Fruit fly (Drosophila melanogaster) Kc167 (cell line): ENCODE data around the gene shakB.

Experiments
- Myc ChIP-seq: fragments of >200 bp; optimal IDR thresholded peaks from 2 replicates; lab custom pipeline; 2017; ENCODE audit warnings: missing external identifiers
- Sin3A ChIP-seq: fragments of >200 bp; optimal IDR thresholded peaks from 2 replicates; lab custom pipeline; 2018; ENCODE audit warnings: missing external identifiers
- h ChIP-seq: fragments of >200 bp; optimal IDR thresholded peaks from 3 replicates; lab custom pipeline; 2018; ENCODE audit warnings: missing external identifiers
- insv ChIP-seq: fragments of >200 bp; optimal IDR thresholded peaks from 3 replicates; lab custom pipeline; 2018; ENCODE audit warnings: missing external identifiers
- psq ChIP-seq: fragments of >200 bp; optimal IDR thresholded peaks from 2 replicates; lab custom pipeline; 2017; ENCODE audit warnings: missing external identifiers
- ttk ChIP-seq: sonication (Bioruptor generic); optimal IDR thresholded peaks from 2 replicates; lab custom pipeline; 2017; ENCODE audit warnings: missing external identifiers

The shakB gene

dm6 chrX:20826147-20826546 is 100.7 kb downstream of the shakB start:
- TF ChIP-seq Myc (lab: Kevin White, UChicago) (no peak), Sin3A (lab: Kevin White, UChicago) (no peak), ttk (no peak), psq (lab: Kevin White, UChicago) (no peak), insv (lab: Kevin White, UChicago) (no peak)

DNA sequence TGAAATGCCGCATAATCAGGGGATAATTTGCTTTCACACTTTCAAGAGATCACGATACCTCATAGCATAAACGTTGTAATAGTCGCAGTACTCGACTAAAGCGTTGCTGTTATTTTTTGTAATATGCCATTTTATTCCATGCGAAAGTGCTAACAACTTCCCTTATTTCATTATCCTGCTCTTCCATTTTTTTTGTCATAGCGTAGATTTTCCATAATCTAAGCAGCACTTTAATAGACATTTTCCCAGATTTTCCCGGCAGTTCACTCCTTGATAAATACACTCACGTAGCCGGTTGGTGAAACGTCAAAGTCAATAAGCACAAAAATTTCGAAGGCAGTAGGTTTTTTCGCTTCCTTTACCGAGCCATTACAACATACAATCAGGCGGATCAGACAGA is 105.0 kb downstream of the shakB start, which contains the start of gene CG15450:
Gene CG15450 (plus strand): TSS at position 301 of the 400 bp plus-strand sequence.
- TF ChIP-seq Myc (lab: Kevin White, UChicago) (no peak), psq (lab: Kevin White, UChicago) (no peak), Sin3A (lab: Kevin White, UChicago) (no peak), ttk (no peak)

DNA sequence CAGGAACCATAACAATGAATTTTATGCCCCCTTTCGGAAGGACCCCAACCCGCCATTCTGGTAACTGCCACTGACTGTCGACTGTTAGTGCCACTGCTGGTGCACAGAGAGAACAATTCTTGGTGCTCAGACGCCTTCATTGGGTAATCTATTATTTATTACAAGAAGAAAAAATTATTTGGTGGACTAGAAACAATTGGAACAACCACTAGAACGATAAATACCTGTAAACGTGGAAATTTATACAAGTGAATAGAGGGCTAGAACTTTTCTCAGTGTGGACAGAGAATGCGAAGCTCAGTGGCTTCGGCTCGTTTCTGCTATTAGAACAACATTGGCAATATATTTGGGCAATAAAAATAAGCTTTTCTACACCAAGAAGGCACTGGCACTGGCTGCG is 129.4 kb downstream of the shakB start:
- TF ChIP-seq ttk (no peak), Myc (lab: Kevin White, UChicago) (no peak), h (no peak), Sin3A (lab: Kevin White, UChicago) (no peak), insv (lab: Kevin White, UChicago) (no peak), psq (lab: Kevin White, UChicago) (no peak)

- no peak for TF ChIP-seq insv (lab: Kevin White, UChicago)
Observed at dm6 chrX:20781120-20781519, 145.7 kb downstream of the shakB start, which contains the start of gene CG32507. TSS of gene CG32507 (minus strand) at chrX:20781220.

DNA sequence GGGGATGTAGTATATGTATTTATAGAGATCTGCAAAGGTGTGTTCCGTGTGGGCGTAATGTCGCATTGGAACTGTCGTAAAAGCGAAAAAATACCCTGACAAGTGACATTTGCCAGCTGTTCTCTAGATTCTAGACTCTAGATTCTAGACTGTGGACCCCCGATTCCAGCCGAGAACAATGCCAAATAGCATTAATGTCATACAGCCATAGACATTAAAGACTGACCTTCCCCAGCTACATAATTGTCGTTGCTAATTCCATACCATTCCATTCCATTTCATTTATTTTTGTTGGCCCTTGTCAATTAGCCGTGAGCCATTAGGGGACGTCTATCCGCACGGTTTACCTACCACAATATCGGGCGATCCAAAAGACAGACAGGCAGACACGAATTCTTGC is 150.6 kb downstream of the shakB start:
- TF ChIP-seq insv (lab: Kevin White, UChicago) (no peak), h (no peak), Myc (lab: Kevin White, UChicago) (no peak), Sin3A (lab: Kevin White, UChicago) (no peak), psq (lab: Kevin White, UChicago) (no peak), ttk (no peak)

dm6 chrX:20760444-20760843 is 166.4 kb downstream of the shakB start:
- TF ChIP-seq h (peak; percentile 69), psq (lab: Kevin White, UChicago) (no peak)

dm6 chrX:20756938-20757337 is 169.9 kb downstream of the shakB start:
- no peak for TF ChIP-seq insv (lab: Kevin White, UChicago)

dm6 chrX:20756447-20756846 is 170.4 kb downstream of the shakB start:
- TF ChIP-seq Sin3A (lab: Kevin White, UChicago) (no peak), insv (lab: Kevin White, UChicago) (no peak), h (no peak), Myc (lab: Kevin White, UChicago) (no peak), psq (lab: Kevin White, UChicago) (no peak), ttk (no peak)

dm6 chrX:20753124-20753523 is 173.7 kb downstream of the shakB start:
- TF ChIP-seq psq (lab: Kevin White, UChicago) = no peak
- no peak for TF ChIP-seq Myc (lab: Kevin White, UChicago)
- no peak for TF ChIP-seq insv (lab: Kevin White, UChicago)
- no peak for TF ChIP-seq Sin3A (lab: Kevin White, UChicago)
- no peak for TF ChIP-seq ttk
- no peak for TF ChIP-seq h

DNA sequence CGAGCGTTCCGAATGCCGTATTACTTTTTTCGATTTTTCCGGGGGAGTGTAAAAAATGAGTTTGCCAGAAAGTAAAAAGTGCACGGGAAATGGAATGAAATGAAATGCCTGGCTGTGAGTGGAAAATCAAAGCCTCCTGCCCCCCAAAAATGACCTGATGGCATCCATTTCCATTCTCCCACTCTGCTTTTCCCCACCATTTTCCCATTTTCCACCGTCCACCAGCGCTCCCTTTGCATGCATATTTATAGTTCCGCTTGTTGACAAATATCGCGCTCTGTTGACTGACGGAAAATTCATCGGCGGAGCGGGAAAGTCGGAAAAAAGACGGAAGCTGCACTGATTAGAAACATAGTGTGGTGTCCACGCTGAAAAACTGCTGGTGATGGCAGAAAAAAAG is 181.0 kb downstream of the shakB start, which contains the start of gene CG15452:
Gene CG15452 (minus strand): TSS at position 101 of the 400 bp plus-strand sequence.
- TF ChIP-seq h (no peak), Sin3A (lab: Kevin White, UChicago) (no peak), ttk (no peak), psq (lab: Kevin White, UChicago) (no peak), Myc (lab: Kevin White, UChicago) (no peak), insv (lab: Kevin White, UChicago) (no peak)

- TF ChIP-seq h = no peak
- TF ChIP-seq ttk = no peak
- TF ChIP-seq Sin3A (lab: Kevin White, UChicago) = no peak
- TF ChIP-seq Myc (lab: Kevin White, UChicago) = no peak
- no peak for TF ChIP-seq psq (lab: Kevin White, UChicago)
- TF ChIP-seq insv (lab: Kevin White, UChicago) = no peak
Observed at dm6 chrX:20739581-20739980, 187.3 kb downstream of the shakB start.

DNA sequence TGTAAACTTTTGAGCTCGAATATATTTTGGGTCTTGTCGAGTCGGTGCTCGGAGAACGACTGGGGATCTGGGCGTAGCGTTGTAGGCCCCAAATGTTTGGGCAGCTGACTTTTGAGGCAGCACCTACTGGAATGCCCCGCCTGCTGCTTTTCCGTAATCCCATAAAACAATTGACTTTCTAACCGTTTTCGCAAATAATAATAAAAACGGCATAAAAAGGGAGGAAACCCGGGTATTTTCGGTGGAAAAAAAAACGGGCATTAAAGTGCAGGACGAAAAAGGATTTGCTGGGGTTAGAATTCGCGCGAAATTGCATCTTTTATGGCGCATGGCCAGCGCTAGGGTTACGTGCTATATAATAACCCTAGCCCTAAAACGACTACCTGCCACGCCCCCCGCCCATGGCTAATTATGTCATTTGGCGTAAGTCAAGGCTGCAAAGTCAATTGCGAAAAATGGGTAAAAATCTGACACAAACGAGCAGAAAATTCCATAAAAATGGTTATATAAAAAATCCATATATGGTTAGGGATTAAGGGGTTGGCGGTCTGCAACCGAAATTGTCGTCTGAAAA is 190.9 kb downstream of the shakB start, which contains the start of gene CG1324:
Gene CG1324 (minus strand): TSS at position 51 of the 574 bp plus-strand sequence.
- TF ChIP-seq psq (lab: Kevin White, UChicago) (no peak), Myc (lab: Kevin White, UChicago) (no peak), insv (lab: Kevin White, UChicago) (no peak), ttk (no peak), Sin3A (lab: Kevin White, UChicago) (no peak), h (no peak)

DNA sequence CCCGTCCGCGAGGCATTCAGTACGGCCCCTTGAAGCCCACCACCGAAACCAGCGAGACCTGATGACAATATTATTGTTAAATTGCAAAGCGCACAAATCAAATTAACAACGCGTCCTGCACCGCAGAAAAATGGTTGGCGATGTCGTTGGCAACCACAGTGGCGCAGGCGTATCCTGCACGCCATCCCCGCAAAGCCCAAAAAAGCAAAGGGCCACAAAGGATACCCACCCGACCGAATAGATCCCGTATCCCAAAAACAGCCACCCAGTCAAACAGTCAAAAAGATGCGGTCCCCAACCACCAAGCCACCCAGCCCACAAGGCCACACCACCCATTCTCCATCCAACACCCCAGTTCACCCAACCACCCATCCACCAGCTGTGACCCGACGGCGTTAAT is 195.4 kb downstream of the shakB start:
- no peak for TF ChIP-seq Sin3A (lab: Kevin White, UChicago)
- no peak for TF ChIP-seq ttk
- no peak for TF ChIP-seq insv (lab: Kevin White, UChicago)
- TF ChIP-seq Myc (lab: Kevin White, UChicago) = no peak
- TF ChIP-seq psq (lab: Kevin White, UChicago) = no peak
- TF ChIP-seq h = no peak
